Fruit fly (Drosophila melanogaster) S2 (cell line): Measurements from ENCODE around the gene drongo.

Source experiments
- CG8478 ChIP-seq: fragments of >200 bp; optimal IDR thresholded peaks from 2 replicates; lab custom pipeline; 2018
- CTCF ChIP-seq, 2 experiments: fragments of >200 bp; optimal IDR thresholded peaks; 2 replicates each; lab custom pipeline; 2018

dm6 chr2L:869497-870040 lies 18.7 kb upstream of the drongo start, which contains the start of gene dbe:
- TF ChIP-seq CG8478 (lab: Kevin White, UChicago), result no peak
- TF ChIP-seq CTCF (optimal IDR thresholded peaks at IDR 0.05; lab: Kevin White, UChicago), result no peak
